Fruit fly (Drosophila melanogaster) whole organism, embryonic: ENCODE data around the gene dikar.
A peak's percentile ranks its signal among the peaks of the same experiment; 100 is the strongest.

ENCODE experiments used
- Adf1 ChIP-seq: fragments of 200-800 bp; sonication (Bioruptor generic); IDR thresholded peaks from 2 replicates; pipeline ENCODE4 v1.3.6; 2022; ENCODE audit warnings: missing biosample characterization, missing genetic modification characterization
- BtbVII ChIP-seq: fragments of 200-800 bp; sonication (Bioruptor generic); optimal IDR thresholded peaks from 3 replicates; lab custom pipeline; 2017; ENCODE audit warnings: missing biosample characterization, mild to moderate bottlenecking, missing genetic modification characterization
- Bteb2 ChIP-seq: fragments of 200-800 bp; sonication (Bioruptor generic); optimal IDR thresholded peaks from 2 replicates; lab custom pipeline; 2016; ENCODE audit warnings: missing biosample characterization, missing genetic modification characterization
- C15 ChIP-seq: fragments of 200-800 bp; sonication (Bioruptor generic); IDR thresholded peaks from 3 replicates; pipeline ENCODE4 v1.3.6; 2022; ENCODE audit warnings: missing biosample characterization, missing genetic modification characterization
- CG10543 ChIP-seq: fragments of 200-800 bp; sonication (Bioruptor generic); optimal IDR thresholded peaks from 3 replicates; lab custom pipeline; 2017; ENCODE audit warnings: missing biosample characterization, mild to moderate bottlenecking, missing genetic modification characterization, moderate library complexity
- CG11723 ChIP-seq: fragments of 200-800 bp; sonication (Bioruptor generic); optimal IDR thresholded peaks from 2 replicates; lab custom pipeline; 2017; ENCODE audit warnings: missing biosample characterization, mild to moderate bottlenecking, missing genetic modification characterization
- CG14014 ChIP-seq: fragments of 200-800 bp; sonication (Bioruptor generic); IDR thresholded peaks from 2 replicates; pipeline ENCODE4 v1.3.6; 2022; ENCODE audit warnings: missing biosample characterization, missing genetic modification characterization
- CG16813 ChIP-seq: fragments of 200-800 bp; sonication (Bioruptor generic); IDR thresholded peaks from 3 replicates; pipeline ENCODE4 v1.3.6; 2022; ENCODE audit warnings: missing biosample characterization, missing genetic modification characterization; ENCODE audit not compliant: partially characterized antibody
- CG17361 ChIP-seq: fragments of 200-800 bp; sonication (Bioruptor generic); IDR thresholded peaks from 3 replicates; pipeline ENCODE4 v1.3.6; 2022; ENCODE audit warnings: missing biosample characterization, missing genetic modification characterization
- CG2202 ChIP-seq: fragments of 200-800 bp; sonication (Bioruptor generic); optimal IDR thresholded peaks from 2 replicates; lab custom pipeline; 2018; ENCODE audit warnings: missing biosample characterization, mild to moderate bottlenecking, missing genetic modification characterization
- CG30020 ChIP-seq: fragments of 200-800 bp; optimal IDR thresholded peaks from 2 replicates; lab custom pipeline; 2019; ENCODE audit warnings: missing biosample characterization, mild to moderate bottlenecking, missing genetic modification characterization, moderate library complexity
- CG33213 ChIP-seq: fragments of 200-800 bp; sonication (Bioruptor generic); optimal IDR thresholded peaks from 3 replicates; lab custom pipeline; 2016; ENCODE audit warnings: missing biosample characterization, missing genetic modification characterization
- CG3726 ChIP-seq: fragments of 200-800 bp; sonication (Bioruptor generic); IDR thresholded peaks from 3 replicates; pipeline ENCODE4, ENCODE4 v1.3.6; 2022; ENCODE audit warnings: missing biosample characterization, missing genetic modification characterization
- CG42726 ChIP-seq: fragments of 200-800 bp; sonication (Bioruptor generic); IDR thresholded peaks from 2 replicates; pipeline ENCODE4 v1.3.6; 2022; ENCODE audit warnings: missing biosample characterization, missing genetic modification characterization; ENCODE audit not compliant: partially characterized antibody
- CG6683 ChIP-seq: fragments of 200-800 bp; sonication (Bioruptor generic); optimal IDR thresholded peaks from 2 replicates; lab custom pipeline; 2017; ENCODE audit warnings: missing biosample characterization, mild to moderate bottlenecking, missing genetic modification characterization, missing genetic modification reagents
- CG7556 ChIP-seq: fragments of 200-800 bp; sonication (Bioruptor generic); optimal IDR thresholded peaks from 2 replicates; lab custom pipeline; 2017; ENCODE audit warnings: missing biosample characterization, mild to moderate bottlenecking, missing genetic modification characterization
- CG7839 ChIP-seq: fragments of 200-800 bp; sonication (Bioruptor generic); optimal IDR thresholded peaks from 3 replicates; lab custom pipeline; 2018; ENCODE audit warnings: missing biosample characterization, mild to moderate bottlenecking, missing genetic modification characterization, moderate library complexity
- CG8290 ChIP-seq, 3 experiments: fragments of 200-800 bp; sonication (Bioruptor generic); optimal IDR thresholded peaks; 2 replicates each; lab custom pipeline; 2016 to 2019; ENCODE audit warnings: missing biosample characterization in 3 of 3, missing genetic modification characterization in 3 of 3, mild to moderate bottlenecking in 2 of 3, moderate library complexity in 1 of 3
- CG8478 ChIP-seq: fragments of >200 bp; optimal IDR thresholded peaks from 2 replicates; lab custom pipeline; 2018
- CrebB ChIP-seq: fragments of 200-800 bp; sonication (Bioruptor generic); optimal IDR thresholded peaks from 3 replicates; lab custom pipeline; 2018; ENCODE audit warnings: missing biosample characterization, mild to moderate bottlenecking, missing genetic modification characterization
- Kr ChIP-seq: fragments of 200-800 bp; sonication (Bioruptor generic); optimal IDR thresholded peaks from 2 replicates; lab custom pipeline; 2017; ENCODE audit warnings: missing biosample characterization, mild to moderate bottlenecking, missing genetic modification characterization
- MBD-R2 ChIP-seq: fragments of 200-800 bp; sonication (Bioruptor generic); IDR thresholded peaks from 2 replicates; pipeline ENCODE4 v1.3.6; 2022; ENCODE audit warnings: missing biosample characterization, missing genetic modification characterization
- Max ChIP-seq: fragments of 200-800 bp; sonication (Bioruptor generic); optimal IDR thresholded peaks from 2 replicates; lab custom pipeline; 2016; ENCODE audit warnings: missing biosample characterization, mild to moderate bottlenecking, missing genetic modification characterization
- Med ChIP-seq: fragments of 200-800 bp; sonication (Bioruptor generic); peaks from one replicate; lab custom pipeline; 2016; ENCODE audit warnings: missing biosample characterization, missing genetic modification characterization, mild to moderate bottlenecking, inconsistent platforms, moderate library complexity
- NfI ChIP-seq: fragments of 200-800 bp; sonication (Bioruptor generic); optimal IDR thresholded peaks from 3 replicates; lab custom pipeline; 2018; ENCODE audit warnings: missing biosample characterization, mild to moderate bottlenecking, missing genetic modification characterization, moderate library complexity
- Sry-δ ChIP-seq: fragments of 200-800 bp; sonication (Bioruptor generic); optimal IDR thresholded peaks from 2 replicates; lab custom pipeline; 2016; ENCODE audit warnings: missing biosample characterization, missing genetic modification characterization
- Xrp1 ChIP-seq: fragments of 200-800 bp; sonication (Bioruptor generic); IDR thresholded peaks from 2 replicates; pipeline ENCODE4 v1.3.6; 2022; ENCODE audit warnings: missing biosample characterization, missing genetic modification characterization
- YL-1 ChIP-seq: fragments of 200-800 bp; sonication (Bioruptor generic); optimal IDR thresholded peaks from 3 replicates; lab custom pipeline; 2017; ENCODE audit warnings: missing biosample characterization, mild to moderate bottlenecking, missing genetic modification characterization
- ac ChIP-seq: fragments of 200-800 bp; sonication (Bioruptor generic); optimal IDR thresholded peaks from 3 replicates; lab custom pipeline; 2017; ENCODE audit warnings: missing biosample characterization, mild to moderate bottlenecking, missing genetic modification characterization
- ap ChIP-seq: fragments of 200-800 bp; sonication (Bioruptor generic); IDR thresholded peaks from 2 replicates; pipeline ENCODE4 v1.3.6; 2022; ENCODE audit warnings: missing biosample characterization, missing genetic modification characterization
- ato ChIP-seq: fragments of 200-800 bp; sonication (Bioruptor generic); IDR thresholded peaks from 2 replicates; pipeline ENCODE4 v1.3.6; 2022; ENCODE audit warnings: missing biosample characterization, missing genetic modification characterization; ENCODE audit not compliant: partially characterized antibody
- caup ChIP-seq: fragments of 200-800 bp; sonication (Bioruptor generic); optimal IDR thresholded peaks from 3 replicates; lab custom pipeline; 2017; ENCODE audit warnings: missing biosample characterization, mild to moderate bottlenecking, missing genetic modification characterization, moderate library complexity; ENCODE audit not compliant: severe bottlenecking
- cg ChIP-seq: fragments of 200-800 bp; sonication (Bioruptor generic); optimal IDR thresholded peaks from 3 replicates; lab custom pipeline; 2019; ENCODE audit warnings: missing biosample characterization, mild to moderate bottlenecking, missing genetic modification characterization, moderate library complexity
- crc ChIP-seq: fragments of 200-800 bp; sonication (Bioruptor generic); optimal IDR thresholded peaks from 2 replicates; lab custom pipeline; 2016; ENCODE audit warnings: missing biosample characterization, missing genetic modification characterization
- dmrt11E ChIP-seq: fragments of 200-800 bp; sonication (Bioruptor generic); optimal IDR thresholded peaks from 3 replicates; lab custom pipeline; 2018; ENCODE audit warnings: missing biosample characterization, mild to moderate bottlenecking, missing genetic modification characterization, moderate library complexity
- en ChIP-seq: fragments of 200-800 bp; sonication (Bioruptor generic); optimal IDR thresholded peaks from 2 replicates; lab custom pipeline; 2016; ENCODE audit warnings: missing biosample characterization, missing genetic modification characterization
- ewg ChIP-seq: fragments of 200-800 bp; sonication (Bioruptor generic); optimal IDR thresholded peaks from 3 replicates; lab custom pipeline; 2017; ENCODE audit warnings: mild to moderate bottlenecking, missing biosample characterization, missing genetic modification reagents, missing genetic modification characterization
- exex ChIP-seq: fragments of 200-800 bp; sonication (Bioruptor generic); optimal IDR thresholded peaks from 4 replicates; lab custom pipeline; 2018; ENCODE audit warnings: missing biosample characterization, mild to moderate bottlenecking, missing genetic modification characterization, moderate library complexity
- gcm2 ChIP-seq: fragments of 200-800 bp; sonication (Bioruptor generic); optimal IDR thresholded peaks from 2 replicates; lab custom pipeline; 2016; ENCODE audit warnings: missing biosample characterization, missing genetic modification characterization
- gfzf ChIP-seq: fragments of 200-800 bp; sonication (Bioruptor generic); optimal IDR thresholded peaks from 2 replicates; lab custom pipeline; 2016; ENCODE audit warnings: missing biosample characterization, mild to moderate bottlenecking, missing genetic modification characterization, moderate library complexity
- pan ChIP-seq, 4 experiments: fragments of >200 bp in 3 of 4; fragments of 200-800 bp in 1 of 4; sonication (Bioruptor generic) in 1 of 4; optimal IDR thresholded peaks in 3 of 4; IDR thresholded peaks in 1 of 4; 2 replicates each; pipeline versions ENCODE4 v1.3.6 to Lab custom; 2017 to 2022; ENCODE audit warnings: missing biosample characterization in 2 of 4, missing genetic modification characterization in 2 of 4, mixed read lengths in 1 of 4
- pita ChIP-seq: fragments of 200-800 bp; sonication (Bioruptor generic); optimal IDR thresholded peaks from 2 replicates; lab custom pipeline; 2017; ENCODE audit warnings: missing biosample characterization, mild to moderate bottlenecking, missing genetic modification characterization
- rib ChIP-seq: fragments of 200-800 bp; sonication (Bioruptor generic); IDR thresholded peaks from 2 replicates; pipeline ENCODE4 v1.3.6; 2022; ENCODE audit warnings: missing biosample characterization, missing genetic modification characterization
- sna ChIP-seq: fragments of 200-800 bp; sonication (Bioruptor generic); IDR thresholded peaks from 2 replicates; pipeline ENCODE4 v1.3.6; 2022; ENCODE audit warnings: missing biosample characterization, missing genetic modification characterization; ENCODE audit not compliant: partially characterized antibody
- tll ChIP-seq, 2 experiments: fragments of 200-800 bp in 1 of 2; fragments of >200 bp in 1 of 2; sonication (Bioruptor generic) in 1 of 2; optimal IDR thresholded peaks; 2 replicates each; lab custom pipeline; 2017 to 2019; ENCODE audit warnings: missing biosample characterization in 2 of 2, missing genetic modification characterization in 2 of 2, mild to moderate bottlenecking in 1 of 2, moderate library complexity in 1 of 2
- toy ChIP-seq: fragments of 200-800 bp; sonication (Bioruptor generic); IDR thresholded peaks from 2 replicates; pipeline ENCODE4 v1.3.6; 2022; ENCODE audit warnings: missing biosample characterization, missing genetic modification characterization
- trh ChIP-seq: fragments of 200-800 bp; sonication (Bioruptor generic); optimal IDR thresholded peaks from 2 replicates; lab custom pipeline; 2016; ENCODE audit warnings: missing biosample characterization, missing genetic modification characterization
- wdn ChIP-seq: fragments of 200-800 bp; sonication (Bioruptor generic); IDR thresholded peaks from 2 replicates; pipeline ENCODE4 v1.3.6; 2022; ENCODE audit warnings: missing biosample characterization, missing genetic modification characterization
- z ChIP-seq: fragments of 200-800 bp; sonication (Bioruptor generic); IDR thresholded peaks from 3 replicates; pipeline ENCODE4 v1.3.6; 2022; ENCODE audit warnings: missing biosample characterization, missing genetic modification characterization

Gene dikar

DNA sequence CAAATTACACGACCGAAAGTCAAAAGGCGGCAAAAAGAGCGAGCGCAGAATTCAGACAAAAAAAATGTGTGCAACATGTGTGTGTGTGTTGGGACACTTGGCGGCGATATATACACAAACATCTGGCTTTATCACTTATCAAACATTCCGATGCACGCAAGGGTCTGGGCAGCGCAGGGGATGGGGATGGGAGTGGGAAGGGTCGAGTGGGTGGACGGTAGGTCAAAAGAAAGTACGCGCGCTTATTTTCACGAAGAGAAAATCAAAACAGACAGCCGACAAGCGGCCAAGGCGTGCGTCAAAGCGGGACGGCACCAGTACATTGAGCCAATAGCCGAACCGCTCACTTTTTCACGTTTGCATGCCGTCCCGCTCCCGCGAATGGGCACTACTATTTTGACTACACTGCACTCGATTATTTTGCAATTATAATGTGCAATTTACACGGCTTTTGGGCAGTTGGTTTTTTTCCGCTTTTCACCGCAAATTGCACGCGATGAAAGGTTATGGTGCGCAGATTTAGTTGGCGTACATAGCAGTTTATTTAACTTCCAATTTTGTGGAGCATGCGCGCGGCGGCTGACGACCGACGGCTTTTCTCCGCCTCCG is 750 bp downstream of the dikar start (continued):
- TF ChIP-seq CG16813 (GFP tag; lab: Robert Waterston, UW), result 0 out of 3 replicates have a peak, but pooled peaks have one; percentile 18
- TF ChIP-seq Bteb2 (GFP tag; lab: Kevin White, UChicago), result no peak
- peak; percentile 14 for TF ChIP-seq Sry-δ
- peak; percentile 97 for TF ChIP-seq CG8478 (lab: Kevin White, UChicago)
- peak; percentile 68 to 72 for TF ChIP-seq tll (GFP tag; optimal IDR thresholded peaks at IDR 0.05; lab: Kevin White, UChicago)
- TF ChIP-seq BtbVII (GFP tag; lab: Kevin White, UChicago), result no peak
- no peak for TF ChIP-seq trh (GFP tag; lab: Kevin White, UChicago)
- no peak for TF ChIP-seq dmrt11E (tag; lab: Kevin White, UChicago)
- no peak for TF ChIP-seq gfzf
- 0 out of 2 replicates have a peak, but pooled peaks have one; percentile 7 for TF ChIP-seq CG14014 (GFP tag; lab: Robert Waterston, UW)
- no peak for TF ChIP-seq CrebB (tag; lab: Kevin White, UChicago)
- TF ChIP-seq pan (optimal IDR thresholded peaks at IDR 0.05; lab: Kevin White, UChicago), result no peak
- peak in 1 of 2 experiments; percentile 77 for TF ChIP-seq pan (GFP tag; optimal IDR thresholded peaks at IDR 0.05 in 1 of 2, IDR thresholded peaks at IDR 0.05 in 1 of 2)
- peak; percentile 51 for TF ChIP-seq Max (GFP tag; lab: Kevin White, UChicago)
- peak; percentile 57 for TF ChIP-seq MBD-R2 (GFP tag; lab: Robert Waterston, UW)
- no peak for TF ChIP-seq crc
- TF ChIP-seq exex, result no peak
- no peak for TF ChIP-seq CG17361 (GFP tag; lab: Robert Waterston, UW)
- no peak for TF ChIP-seq z (GFP tag; lab: Robert Waterston, UW)
- TF ChIP-seq CG10543 (GFP tag; lab: Kevin White, UChicago), result no peak
- peak; percentile 20 for TF ChIP-seq Adf1 (GFP tag; lab: Robert Waterston, UW)
- no peak for TF ChIP-seq CG2202
- no peak for TF ChIP-seq CG7556 (GFP tag; lab: Kevin White, UChicago)
- TF ChIP-seq YL-1, result peak; percentile 97
- TF ChIP-seq en (GFP tag; lab: Kevin White, UChicago), result no peak
- peak; percentile 2 for TF ChIP-seq CG6683 (GFP tag; lab: Kevin White, UChicago)
- TF ChIP-seq CG7839 (tag; lab: Kevin White, UChicago), result no peak
- TF ChIP-seq C15, result no peak
- no peak for TF ChIP-seq CG33213
- peak; percentile 28; the same call in 1 of the 2 replicates for TF ChIP-seq CG42726
- peak; percentile 84 for TF ChIP-seq Med (GFP tag; lab: Kevin White, UChicago)
- TF ChIP-seq wdn (GFP tag; lab: Robert Waterston, UW), result no peak
- TF ChIP-seq pita (GFP tag; lab: Kevin White, UChicago), result no peak
- TF ChIP-seq Kr, result no peak
- TF ChIP-seq sna (GFP tag; lab: Robert Waterston, UW), result no peak
- TF ChIP-seq caup (GFP tag; lab: Kevin White, UChicago), result no peak
- no peak for TF ChIP-seq CG3726 (GFP tag; lab: Robert Waterston, UW)
- no peak for TF ChIP-seq ap (GFP tag; lab: Robert Waterston, UW)
- TF ChIP-seq cg (GFP tag; lab: Kevin White, UChicago), result peak; percentile 11
- 0 out of 2 replicates have a peak, but pooled peaks have one; percentile 23 for TF ChIP-seq ato (GFP tag; lab: Robert Waterston, UW)
- TF ChIP-seq rib (GFP tag; lab: Robert Waterston, UW), result peak; percentile 78
- peak; percentile 99 for TF ChIP-seq ewg
- TF ChIP-seq toy (GFP tag; lab: Robert Waterston, UW), result no peak
- no peak for TF ChIP-seq ac
- TF ChIP-seq CG30020 (tag; lab: Kevin White, UChicago), result no peak
- no peak for TF ChIP-seq CG11723 (GFP tag; lab: Kevin White, UChicago)
- TF ChIP-seq gcm2 (GFP tag; lab: Kevin White, UChicago), result no peak
- no peak for TF ChIP-seq Xrp1
- no peak for TF ChIP-seq NfI (GFP tag; lab: Kevin White, UChicago)
- TF ChIP-seq CG8290 (GFP tag; optimal IDR thresholded peaks at IDR 0.05; lab: Kevin White, UChicago), result no peak
- no peak for TF ChIP-seq CG8290 (tag; optimal IDR thresholded peaks at IDR 0.05; lab: Kevin White, UChicago)
